Worm (Caenorhabditis elegans) whole organism, young adult: Measurements from ENCODE around the gene C05E11.3.

Source experiments
- bed-1 ChIP-seq: fragments of 200-800 bp; sonication (Bioruptor generic); IDR thresholded peaks from 2 replicates; pipeline ENCODE4 v1.3.6; 2022; ENCODE audit warnings: missing genetic modification reagents, missing genetic modification characterization, missing compliant biosample characterization
- efl-1 ChIP-seq: fragments of 150-350 bp; optimal IDR thresholded peaks from 2 replicates; lab custom pipeline; 2014; ENCODE audit warnings: missing biosample characterization, missing genetic modification reagents, missing genetic modification characterization
- lsy-27 ChIP-seq: sonication (generic microtip); optimal IDR thresholded peaks from 2 replicates; lab custom pipeline; 2017; ENCODE audit warnings: missing genetic modification characterization, mild to moderate bottlenecking, missing compliant biosample characterization, antibody characterized with exemption, missing genotype, borderline replicate concordance; ENCODE audit not compliant: insufficient read depth
- unc-62 ChIP-seq: fragments of 150-350 bp; optimal IDR thresholded peaks from 2 replicates; lab custom pipeline; 2014; ENCODE audit warnings: missing biosample characterization, missing genetic modification reagents, missing genetic modification characterization

- TF ChIP-seq bed-1 (GFP tag; lab: Robert Waterston, UW) (no peak), efl-1 (no peak), unc-62 (GFP tag; lab: Kevin White, UChicago) (no peak), lsy-27 (tag; lab: Kevin White, UChicago) (no peak)
These were observed 49.1 kb upstream of the C05E11.3 start for ce11 chrX:4528905-4529304.
